Worm (Caenorhabditis elegans) whole organism, L1 larva: ENCODE results near the gene fbxa-67.

ENCODE experiments used
- elt-2 ChIP-seq: sonication (generic microtip); optimal IDR thresholded peaks from 2 replicates; lab custom pipeline; 2016; ENCODE audit warnings: missing genetic modification characterization, mild to moderate bottlenecking, inconsistent platforms, missing compliant biosample characterization, missing genetic modification reagents
- lsy-2 ChIP-seq, 2 experiments: fragments of 150-350 bp; optimal IDR thresholded peaks; 2 replicates each; lab custom pipeline; 2014; ENCODE audit warnings: missing biosample characterization in 2 of 2, missing genetic modification characterization in 2 of 2
- nhr-28 ChIP-seq: fragments of 150-350 bp; optimal IDR thresholded peaks from 2 replicates; lab custom pipeline; 2014; ENCODE audit warnings: missing biosample characterization, missing genetic modification characterization
- nhr-90 ChIP-seq: sonication (generic microtip); optimal IDR thresholded peaks from 2 replicates; lab custom pipeline; 2016; ENCODE audit warnings: mild to moderate bottlenecking, missing genetic modification characterization, missing compliant biosample characterization; ENCODE audit not compliant: poor library complexity
- pag-3 ChIP-seq: sonication (generic microtip); optimal IDR thresholded peaks from 2 replicates; lab custom pipeline; 2017; ENCODE audit warnings: missing genetic modification characterization, mild to moderate bottlenecking, missing compliant biosample characterization, antibody characterized with exemption, borderline replicate concordance; ENCODE audit not compliant: insufficient read depth
- skn-1 ChIP-seq: fragments of 150-350 bp; optimal IDR thresholded peaks from 2 replicates; lab custom pipeline; 2014; ENCODE audit warnings: missing biosample characterization, missing genetic modification characterization

DNA sequence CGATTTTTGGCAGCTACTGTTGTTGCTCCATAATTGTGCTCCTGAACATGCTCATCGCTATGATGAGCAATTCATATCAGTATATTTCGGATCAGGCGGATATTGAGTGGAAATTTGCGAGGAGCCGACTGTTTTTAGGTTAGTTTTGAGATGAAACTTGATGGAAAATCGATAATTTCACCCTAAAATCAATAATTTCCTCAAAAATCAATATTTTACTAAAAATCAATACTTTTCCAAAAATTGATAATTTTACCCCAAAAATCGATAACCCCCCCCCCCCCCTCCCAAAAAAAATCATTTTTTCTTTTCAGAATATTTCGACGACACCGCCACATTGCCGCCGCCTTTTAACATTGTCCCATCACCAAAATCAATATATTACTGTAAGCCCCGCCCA is 48.4 kb upstream of the fbxa-67 start:
- no peak for TF ChIP-seq elt-2 (tag; lab: Kevin White, UChicago)
- no peak for TF ChIP-seq skn-1 (tag; lab: Kevin White, UChicago)
- no peak for TF ChIP-seq nhr-28 (tag; lab: Kevin White, UChicago)
- no peak for TF ChIP-seq nhr-90 (tag; lab: Kevin White, UChicago)
- no peak for TF ChIP-seq lsy-2 (tag; optimal IDR thresholded peaks at IDR 0.05; lab: Kevin White, UChicago)
- TF ChIP-seq pag-3 = no peak
